Worm (Caenorhabditis elegans): ENCODE measurements around the gene T27E4.1.

T27E4.1 gene

DNA sequence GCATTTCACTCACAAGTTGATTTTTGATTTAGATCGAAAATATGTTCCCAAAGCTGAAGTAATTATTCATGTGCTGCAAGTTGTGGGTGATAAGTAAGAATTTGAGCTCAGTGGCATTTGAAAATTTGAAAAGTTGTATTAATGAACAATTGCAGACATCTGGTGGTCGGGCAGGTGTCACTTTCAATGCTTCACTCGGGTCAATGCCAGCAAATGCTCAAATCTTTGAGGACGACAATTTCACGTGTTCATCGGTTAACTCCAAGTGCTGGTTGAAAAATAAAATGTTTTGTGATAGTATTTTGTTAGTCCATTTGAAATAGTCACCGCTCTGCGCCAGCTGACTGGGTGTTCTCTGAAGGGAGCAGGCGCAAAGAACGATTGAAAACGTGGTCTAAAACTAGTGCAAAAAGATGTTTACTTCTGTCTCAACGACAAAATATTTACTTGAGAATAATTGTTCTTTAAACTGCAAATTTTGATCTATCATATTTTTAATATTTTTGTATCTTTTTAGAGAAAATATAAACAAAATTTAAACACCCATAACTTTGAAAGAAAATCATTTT is 2.0 kb downstream of the T27E4.1 start (continued):
- no peak for TF ChIP-seq blmp-1 (tag; optimal IDR thresholded peaks at IDR 0.05; ENCODE audit: insufficient read depth)
- TF ChIP-seq skn-1 (tag; optimal IDR thresholded peaks at IDR 0.05): no peak
- TF ChIP-seq aly-2 (tag; optimal IDR thresholded peaks at IDR 0.05): no peak
- peak; percentile 81 for TF ChIP-seq crh-2 (tag; optimal IDR thresholded peaks at IDR 0.05)
- peak; percentile 93 for TF ChIP-seq nhr-129 (tag; optimal IDR thresholded peaks at IDR 0.05)
- no peak for TF ChIP-seq lin-13 (GFP tag; optimal IDR thresholded peaks at IDR 0.05)
- TF ChIP-seq mbf-1 (tag; optimal IDR thresholded peaks at IDR 0.05): no peak
- peak; percentile 58 for TF ChIP-seq sma-3 (GFP tag; optimal IDR thresholded peaks at IDR 0.05)
- peak; percentile 35 for TF ChIP-seq snpc-4 (tag; optimal IDR thresholded peaks at IDR 0.05)
- peak; percentile 35 for TF ChIP-seq ztf-4 (tag; optimal IDR thresholded peaks at IDR 0.05)
- no peak for TF ChIP-seq ztf-11 (tag; optimal IDR thresholded peaks at IDR 0.05)
- TF ChIP-seq ceh-82 (tag; optimal IDR thresholded peaks at IDR 0.05): no peak

- TF ChIP-seq C34F6.9 (tag; optimal IDR thresholded peaks at IDR 0.05) (peak; percentile 20), crh-2 (tag; optimal IDR thresholded peaks at IDR 0.05) (peak; percentile 13), lin-13 (GFP tag; optimal IDR thresholded peaks at IDR 0.05) (no peak), lsy-2 (tag; optimal IDR thresholded peaks at IDR 0.05) (peak in 1 of 2 experiments; percentile 5), lin-39 (tag; optimal IDR thresholded peaks at IDR 0.05) (no peak), ceh-82 (tag; optimal IDR thresholded peaks at IDR 0.05) (no peak), sma-9 (GFP tag; optimal IDR thresholded peaks at IDR 0.05) (peak; percentile 43), sma-9 (tag; optimal IDR thresholded peaks at IDR 0.05) (no peak), ztf-4 (tag; optimal IDR thresholded peaks at IDR 0.05) (no peak)
Measured at ce11 chrV:9094976-9095375, 2.8 kb downstream of the T27E4.1 start.

ce11 chrV:9095613-9096317 is 3.6 kb downstream of the T27E4.1 start, which contains the start of gene F21C10.10:
Gene F21C10.10 (plus strand): TSS chrV:9096267.
- peak; percentile 17 for TF ChIP-seq mab-5 (tag; optimal IDR thresholded peaks at IDR 0.05)
- TF ChIP-seq sma-9 (GFP tag; optimal IDR thresholded peaks at IDR 0.05): peak; percentile 99
- TF ChIP-seq sma-9 (tag; optimal IDR thresholded peaks at IDR 0.05): peak; percentile 34
- TF ChIP-seq gmeb-1 (tag; optimal IDR thresholded peaks at IDR 0.05): peak; percentile 73
- no peak for TF ChIP-seq nhr-77 (tag; optimal IDR thresholded peaks at IDR 0.05)
- peak; percentile 68 for TF ChIP-seq snpc-4 (tag; optimal IDR thresholded peaks at IDR 0.05)
- peak; percentile 77 for TF ChIP-seq sem-4 (tag; optimal IDR thresholded peaks at IDR 0.05)
- TF ChIP-seq nhr-237 (tag; optimal IDR thresholded peaks at IDR 0.05): no peak
- TF ChIP-seq ztf-11 (tag; optimal IDR thresholded peaks at IDR 0.05): no peak
- TF ChIP-seq nhr-6 (tag; optimal IDR thresholded peaks at IDR 0.05): peak; percentile 85
- peak; percentile 86 for TF ChIP-seq ztf-4 (tag; optimal IDR thresholded peaks at IDR 0.05)
- peak; percentile 72 for TF ChIP-seq blmp-1 (tag; optimal IDR thresholded peaks at IDR 0.05; ENCODE audit: insufficient read depth)
- peak; percentile 86 for TF ChIP-seq C34F6.9 (tag; optimal IDR thresholded peaks at IDR 0.05)
- TF ChIP-seq lin-11 (tag; optimal IDR thresholded peaks at IDR 0.05): no peak
- TF ChIP-seq nhr-21 (tag; optimal IDR thresholded peaks at IDR 0.05): peak; percentile 96
- TF ChIP-seq Y55F3AM.14 (GFP tag; optimal IDR thresholded peaks at IDR 0.05): peak; percentile 88
- TF ChIP-seq egl-27 (tag; optimal IDR thresholded peaks at IDR 0.05): peak; percentile 85
- peak; percentile 96 for TF ChIP-seq F13H6.1 (tag; optimal IDR thresholded peaks at IDR 0.05)
- peak; percentile 97 for TF ChIP-seq nhr-25 (tag; optimal IDR thresholded peaks at IDR 0.05)
- TF ChIP-seq lsy-2 (tag; optimal IDR thresholded peaks at IDR 0.05): peak in 1 of 2 experiments; percentile 85
- TF ChIP-seq crh-2 (tag; optimal IDR thresholded peaks at IDR 0.05): peak; percentile 88
- peak; percentile 73 for TF ChIP-seq lin-13 (GFP tag; optimal IDR thresholded peaks at IDR 0.05)
- peak; percentile 70 for TF ChIP-seq fos-1 (tag; optimal IDR thresholded peaks at IDR 0.05)
- TF ChIP-seq mdl-1 (tag; optimal IDR thresholded peaks at IDR 0.05): peak; percentile 63 to 89
- no peak for TF ChIP-seq ceh-82 (tag; optimal IDR thresholded peaks at IDR 0.05)
- TF ChIP-seq nhr-129 (tag; optimal IDR thresholded peaks at IDR 0.05): peak; percentile 88
- no peak for TF ChIP-seq ZK546.5 (tag; optimal IDR thresholded peaks at IDR 0.05)
- peak; percentile 29 for TF ChIP-seq unc-55 (GFP tag; optimal IDR thresholded peaks at IDR 0.05)
- no peak for TF ChIP-seq ama-1 (optimal IDR thresholded peaks at IDR 0.05)
- TF ChIP-seq nhr-11 (tag; optimal IDR thresholded peaks at IDR 0.05): no peak
- TF ChIP-seq nhr-23 (tag; optimal IDR thresholded peaks at IDR 0.05): no peak
- no peak for TF ChIP-seq aly-2 (tag; optimal IDR thresholded peaks at IDR 0.05)
- TF ChIP-seq unc-62 (GFP tag; optimal IDR thresholded peaks at IDR 0.05): no peak
- peak; percentile 93 for TF ChIP-seq sma-3 (GFP tag; optimal IDR thresholded peaks at IDR 0.05)

All from whole organism, L2 larva.